Fruit fly (Drosophila melanogaster) whole organism, wandering third instar larva: ENCODE data around the gene CG8301.
A peak's percentile ranks its signal among the peaks of the same experiment; 100 is the strongest.

Experiments
- Abd-B ChIP-seq: fragments of >200 bp; optimal IDR thresholded peaks from 2 replicates; lab custom pipeline; 2017; ENCODE audit warnings: missing biosample characterization, missing genetic modification characterization
- CG32264 ChIP-seq: fragments of 200-800 bp; sonication (Bioruptor generic); optimal IDR thresholded peaks from 2 replicates; lab custom pipeline; 2016; ENCODE audit warnings: missing biosample characterization, missing genetic modification characterization
- CG9705 ChIP-seq: fragments of 200-800 bp; sonication (Bioruptor generic); optimal IDR thresholded peaks from 2 replicates; lab custom pipeline; 2018; ENCODE audit warnings: missing biosample characterization, mild to moderate bottlenecking, missing genetic modification characterization
- CrebA ChIP-seq: fragments of 200-800 bp; sonication (Bioruptor generic); optimal IDR thresholded peaks from 2 replicates; lab custom pipeline; 2016; ENCODE audit warnings: missing biosample characterization, mild to moderate bottlenecking, missing genetic modification characterization, borderline replicate concordance
- Dfd ChIP-seq: fragments of >200 bp; optimal IDR thresholded peaks from 2 replicates; lab custom pipeline; 2017; ENCODE audit warnings: missing biosample characterization, missing genetic modification characterization
- Dif ChIP-seq: fragments of 200-275, 200-300 bp; sonication (Bioruptor generic); optimal IDR thresholded peaks from 2 replicates; lab custom pipeline; 2018; ENCODE audit warnings: missing biosample characterization, missing genetic modification characterization; ENCODE audit not compliant: partially characterized antibody
- GATAd ChIP-seq: sonication (Bioruptor generic); optimal IDR thresholded peaks from 2 replicates; lab custom pipeline; 2016; ENCODE audit warnings: missing biosample characterization, missing genetic modification characterization
- HLH106 ChIP-seq: fragments of 200-800 bp; optimal IDR thresholded peaks from 3 replicates; lab custom pipeline; 2019; ENCODE audit warnings: missing biosample characterization, mild to moderate bottlenecking, missing genetic modification characterization, moderate library complexity
- Hnf4 ChIP-seq: fragments of 200-800 bp; sonication (Bioruptor generic); optimal IDR thresholded peaks from 2 replicates; lab custom pipeline; 2016; ENCODE audit warnings: missing biosample characterization, mild to moderate bottlenecking, missing genetic modification characterization
- Hr78 ChIP-seq: fragments of >200 bp; optimal IDR thresholded peaks from 2 replicates; lab custom pipeline; 2017; ENCODE audit warnings: missing biosample characterization, missing genetic modification characterization
- Hr83 ChIP-seq: fragments of 200-300 bp; sonication (Bioruptor generic); optimal IDR thresholded peaks from 2 replicates; lab custom pipeline; 2016; ENCODE audit warnings: missing biosample characterization, mild to moderate bottlenecking, missing genetic modification characterization, moderate library complexity; ENCODE audit not compliant: poor library complexity, severe bottlenecking
- Jra ChIP-seq: sonication (Bioruptor generic); optimal IDR thresholded peaks from 2 replicates; lab custom pipeline; 2016; ENCODE audit warnings: missing biosample characterization, missing genetic modification characterization
- Mio ChIP-seq: sonication (Bioruptor generic); optimal IDR thresholded peaks from 2 replicates; lab custom pipeline; 2016; ENCODE audit warnings: missing biosample characterization, missing genetic modification characterization
- Myc ChIP-seq: fragments of >200 bp; optimal IDR thresholded peaks from 2 replicates; lab custom pipeline; 2017
- N ChIP-seq: fragments of >200 bp; optimal IDR thresholded peaks from 2 replicates; lab custom pipeline; 2018; ENCODE audit warnings: missing biosample characterization, missing external identifiers, missing genetic modification characterization
- OdsH ChIP-seq: fragments of 200-800 bp; sonication (Bioruptor generic); optimal IDR thresholded peaks from 2 replicates; lab custom pipeline; 2016; ENCODE audit warnings: missing biosample characterization, mild to moderate bottlenecking, missing genetic modification characterization
- Rel ChIP-seq, 2 experiments: fragments of 200-800 bp; sonication (Bioruptor generic) in 1 of 2; optimal IDR thresholded peaks; 2 replicates in 1 of 2; 3 replicates in 1 of 2; lab custom pipeline; 2016 to 2019; ENCODE audit warnings: mild to moderate bottlenecking in 2 of 2, missing biosample characterization in 2 of 2, missing genetic modification characterization in 2 of 2, moderate library complexity in 1 of 2
- Sp1 ChIP-seq: fragments of 200-800 bp; sonication (Bioruptor generic); optimal IDR thresholded peaks from 3 replicates; lab custom pipeline; 2019; ENCODE audit warnings: missing biosample characterization, mild to moderate bottlenecking, missing genetic modification characterization, moderate library complexity
- Vsx2 ChIP-seq: fragments of 200-300, 225-300 bp; sonication (Bioruptor generic); optimal IDR thresholded peaks from 2 replicates; lab custom pipeline; 2018; ENCODE audit warnings: missing biosample characterization, missing genetic modification characterization; ENCODE audit not compliant: partially characterized antibody
- br ChIP-seq: fragments of 200-800 bp; sonication (Bioruptor generic); optimal IDR thresholded peaks from 2 replicates; lab custom pipeline; 2016; ENCODE audit warnings: missing biosample characterization, missing genetic modification characterization
- brk ChIP-seq: fragments of 200-800 bp; sonication (Bioruptor generic); optimal IDR thresholded peaks from 2 replicates; lab custom pipeline; 2016; ENCODE audit warnings: missing biosample characterization, mild to moderate bottlenecking, missing genetic modification characterization
- dl ChIP-seq, 2 experiments: fragments of 175-275, 200-275 bp in 1 of 2; fragments of 200-275 bp in 1 of 2; sonication (Bioruptor generic); optimal IDR thresholded peaks; lab custom pipeline; 2018; ENCODE audit warnings: mild to moderate bottlenecking in 2 of 2, missing biosample characterization in 2 of 2, missing genetic modification characterization in 2 of 2, moderate library complexity in 2 of 2; ENCODE audit not compliant: partially characterized antibody in 2 of 2, insufficient read depth in 1 of 2
- dmrt93B ChIP-seq: fragments of 200-800 bp; sonication (Bioruptor generic); optimal IDR thresholded peaks from 2 replicates; lab custom pipeline; 2018; ENCODE audit warnings: missing biosample characterization, mild to moderate bottlenecking, missing genetic modification characterization
- dsf ChIP-seq: sonication (Bioruptor generic); optimal IDR thresholded peaks from 2 replicates; lab custom pipeline; 2016; ENCODE audit warnings: missing biosample characterization, missing genetic modification characterization, borderline replicate concordance
- ey ChIP-seq: fragments of 200-800 bp; sonication (Bioruptor generic); optimal IDR thresholded peaks from 2 replicates; lab custom pipeline; 2016; ENCODE audit warnings: missing biosample characterization, missing genetic modification characterization
- foxo ChIP-seq, 2 experiments: fragments of 200-800 bp; sonication (Bioruptor generic); optimal IDR thresholded peaks; 2 replicates in 1 of 2; 3 replicates in 1 of 2; lab custom pipeline; 2016 to 2017; ENCODE audit warnings: missing biosample characterization in 2 of 2, missing genetic modification characterization in 2 of 2
- fru ChIP-seq: fragments of 200-800 bp; sonication (Bioruptor generic); optimal IDR thresholded peaks from 3 replicates; lab custom pipeline; 2016; ENCODE audit warnings: missing biosample characterization, mild to moderate bottlenecking, missing genetic modification characterization
- h ChIP-seq: fragments of 200-800 bp; sonication (Bioruptor generic); optimal IDR thresholded peaks from 3 replicates; lab custom pipeline; 2016; ENCODE audit warnings: missing biosample characterization, mild to moderate bottlenecking, missing genetic modification characterization
- jim ChIP-seq: fragments of 175-275, 200-325 bp; sonication (Bioruptor generic); optimal IDR thresholded peaks from 2 replicates; lab custom pipeline; 2016; ENCODE audit warnings: missing biosample characterization, mild to moderate bottlenecking, missing genetic modification characterization
- lola ChIP-seq: fragments of >200 bp; optimal IDR thresholded peaks from 2 replicates; lab custom pipeline; 2017; ENCODE audit warnings: missing biosample characterization, missing genetic modification characterization
- pan ChIP-seq: fragments of >200 bp; optimal IDR thresholded peaks from 2 replicates; lab custom pipeline; 2017
- psq ChIP-seq: fragments of 200-800 bp; sonication (Bioruptor generic); optimal IDR thresholded peaks from 3 replicates; lab custom pipeline; 2017; ENCODE audit warnings: missing biosample characterization, mild to moderate bottlenecking, missing genetic modification characterization, moderate library complexity
- rgr ChIP-seq: fragments of 200-800 bp; sonication (Bioruptor generic); optimal IDR thresholded peaks from 3 replicates; lab custom pipeline; 2016; ENCODE audit warnings: missing biosample characterization, mild to moderate bottlenecking, missing genetic modification characterization
- sage ChIP-seq: fragments of 200-800 bp; sonication (Bioruptor generic); optimal IDR thresholded peaks from 2 replicates; lab custom pipeline; 2016; ENCODE audit warnings: missing biosample characterization, mild to moderate bottlenecking, missing genetic modification characterization
- sv ChIP-seq: fragments of 200-800 bp; sonication (Bioruptor generic); optimal IDR thresholded peaks from 3 replicates; lab custom pipeline; 2016; ENCODE audit warnings: missing biosample characterization, missing genetic modification characterization
- tai ChIP-seq: sonication (Bioruptor generic); optimal IDR thresholded peaks from 2 replicates; lab custom pipeline; 2016; ENCODE audit warnings: missing biosample characterization, missing genetic modification characterization
- usp ChIP-seq: fragments of >200 bp; optimal IDR thresholded peaks from 2 replicates; lab custom pipeline; 2017; ENCODE audit warnings: missing biosample characterization, missing genetic modification characterization
- woc ChIP-seq: sonication (Bioruptor generic); optimal IDR thresholded peaks from 2 replicates; lab custom pipeline; 2016; ENCODE audit warnings: missing biosample characterization, mild to moderate bottlenecking, missing genetic modification characterization

CG8301 gene

dm6 chr3R:9573812-9574587 is 7.1 kb upstream of the CG8301 start, which contains the start of gene CG9399 (continued):
- TF ChIP-seq rgr (GFP tag; lab: Kevin White, UChicago): peak; percentile 98

DNA sequence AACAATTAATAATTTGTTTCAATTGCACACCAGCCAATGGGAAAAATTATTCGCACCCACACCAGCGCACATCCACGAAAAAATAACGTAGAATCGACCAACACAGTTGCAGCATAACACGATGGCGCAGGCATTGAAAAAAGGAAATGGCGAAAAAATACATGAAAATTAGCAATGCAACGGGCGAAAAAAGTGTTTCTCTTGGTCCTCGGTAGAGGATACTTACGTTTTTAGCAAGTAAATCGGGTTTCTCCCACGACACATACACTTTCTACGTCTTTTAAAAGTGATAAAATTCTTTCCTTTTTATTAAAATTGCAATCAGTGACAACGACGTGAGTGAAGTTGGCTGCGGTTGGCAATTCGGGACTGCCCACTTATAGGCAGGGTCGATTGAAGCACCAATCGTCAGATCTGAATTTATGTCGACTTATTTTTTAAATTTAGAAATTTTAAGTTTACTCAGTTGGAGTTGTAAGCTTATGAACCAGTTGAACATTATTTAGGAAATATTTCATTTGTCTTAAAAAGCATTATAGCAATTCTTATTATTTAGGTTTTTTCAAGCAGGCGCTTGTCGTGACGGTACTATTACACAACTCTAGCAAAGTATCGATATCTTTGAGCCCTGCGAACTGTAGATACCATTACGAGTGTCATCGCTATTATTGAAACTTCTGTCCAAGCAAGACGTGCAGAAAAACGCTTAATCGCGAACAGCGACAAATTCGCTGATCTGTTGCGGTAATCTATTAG is 3.5 kb upstream of the CG8301 start, which contains the start of the genes Kap-alpha3 and Son:
TSS of gene Kap-alpha3 (minus strand) at position 352 of the 756 bp plus-strand sequence.
TSS of gene Son (plus strand) at position 661 of the 756 bp plus-strand sequence.
- TF ChIP-seq h (GFP tag; lab: Kevin White, UChicago): peak; percentile 92
- TF ChIP-seq GATAd (GFP tag; lab: Kevin White, UChicago): peak; percentile 33
- no peak for TF ChIP-seq tai (GFP tag; lab: Kevin White, UChicago)
- TF ChIP-seq Abd-B (GFP tag; lab: Kevin White, UChicago): no peak
- TF ChIP-seq HLH106 (tag; lab: Kevin White, UChicago): peak; percentile 90
- peak; percentile 93 for TF ChIP-seq woc (GFP tag; lab: Kevin White, UChicago)
- TF ChIP-seq N (GFP tag; lab: Kevin White, UChicago): no peak
- TF ChIP-seq foxo (GFP tag; optimal IDR thresholded peaks at IDR 0.05; lab: Kevin White, UChicago): peak; percentile 58 to 92
- no peak for TF ChIP-seq Vsx2 (GFP tag; lab: Kevin White, UChicago)
- TF ChIP-seq fru (GFP tag; lab: Kevin White, UChicago): peak; percentile 91
- TF ChIP-seq Myc: peak; percentile 80
- TF ChIP-seq CrebA: no peak
- peak; percentile 65 for TF ChIP-seq sage (GFP tag; lab: Kevin White, UChicago)
- TF ChIP-seq dsf: peak; percentile 82
- peak; percentile 84 for TF ChIP-seq CG32264 (GFP tag; lab: Kevin White, UChicago)
- TF ChIP-seq br: peak; percentile 91
- TF ChIP-seq lola (GFP tag; lab: Kevin White, UChicago): no peak
- TF ChIP-seq Mio (GFP tag; lab: Kevin White, UChicago): peak; percentile 79
- TF ChIP-seq Rel (GFP tag; optimal IDR thresholded peaks at IDR 0.05; lab: Kevin White, UChicago): no peak
- TF ChIP-seq Rel (tag; optimal IDR thresholded peaks at IDR 0.05; lab: Kevin White, UChicago): peak; percentile 90
- no peak for TF ChIP-seq Dfd (GFP tag; lab: Kevin White, UChicago)
- TF ChIP-seq Sp1 (GFP tag; lab: Kevin White, UChicago): peak; percentile 91
- no peak for TF ChIP-seq pan
- peak; percentile 86 for TF ChIP-seq ey
- TF ChIP-seq Dif (GFP tag; lab: Kevin White, UChicago): no peak
- TF ChIP-seq Hr83 (GFP tag; lab: Kevin White, UChicago): peak; percentile 83
- TF ChIP-seq Hnf4 (GFP tag; lab: Kevin White, UChicago): peak; percentile 93
- TF ChIP-seq dmrt93B: peak; percentile 96
- TF ChIP-seq jim (GFP tag; lab: Kevin White, UChicago): no peak
- TF ChIP-seq dl (GFP tag; optimal IDR thresholded peaks at IDR 0.05; lab: Kevin White, UChicago; ENCODE audit: insufficient read depth in 1 of 2, partially characterized antibody in 2 of 2): no peak
- TF ChIP-seq CG9705 (GFP tag; lab: Kevin White, UChicago): peak; percentile 95
- peak; percentile 88 for TF ChIP-seq Jra (GFP tag; lab: Kevin White, UChicago)
- TF ChIP-seq rgr (GFP tag; lab: Kevin White, UChicago): peak; percentile 94
- TF ChIP-seq brk (GFP tag; lab: Kevin White, UChicago): no peak
- TF ChIP-seq Hr78 (GFP tag; lab: Kevin White, UChicago): no peak
- no peak for TF ChIP-seq usp (GFP tag; lab: Kevin White, UChicago)
- peak; percentile 82 for TF ChIP-seq OdsH (GFP tag; lab: Kevin White, UChicago)
- TF ChIP-seq sv (GFP tag; lab: Kevin White, UChicago): peak; percentile 91
- TF ChIP-seq psq (GFP tag; lab: Kevin White, UChicago): peak; percentile 80
